Worm (Caenorhabditis elegans) whole organism, L1 larva: ENCODE measurements around the gene cky-1.

Experiments
- C04F5.9 ChIP-seq: sonication (generic microtip); optimal IDR thresholded peaks from 2 replicates; lab custom pipeline; 2016; ENCODE audit warnings: missing genetic modification characterization, missing compliant biosample characterization
- C16A3.4 ChIP-seq: fragments of 150-350 bp; optimal IDR thresholded peaks from 2 replicates; lab custom pipeline; 2014; ENCODE audit warnings: missing biosample characterization, missing genetic modification characterization
- F16B12.6 ChIP-seq: fragments of 150-350 bp; optimal IDR thresholded peaks from 2 replicates; lab custom pipeline; 2014; ENCODE audit warnings: missing biosample characterization, missing genetic modification characterization
- Y116A8C.19 ChIP-seq: sonication (generic microtip); optimal IDR thresholded peaks from 2 replicates; lab custom pipeline; 2016; ENCODE audit warnings: missing compliant biosample characterization, missing genetic modification characterization, borderline replicate concordance
- aly-2 ChIP-seq: fragments of 150-350 bp; optimal IDR thresholded peaks from 2 replicates; lab custom pipeline; 2014; ENCODE audit warnings: missing biosample characterization, missing genetic modification characterization
- ama-1 ChIP-seq: fragments of 150-350 bp; optimal IDR thresholded peaks from 2 replicates; lab custom pipeline; 2014
- ceh-82 ChIP-seq, 3 experiments: fragments of 150-350 bp in 1 of 3; sonication (generic microtip) in 2 of 3; optimal IDR thresholded peaks; 2 replicates each; lab custom pipeline; 2014 to 2017; ENCODE audit warnings: missing biosample characterization in 3 of 3, missing genetic modification characterization in 3 of 3
- ceh-90 ChIP-seq: sonication (generic microtip); optimal IDR thresholded peaks from 2 replicates; lab custom pipeline; 2016; ENCODE audit warnings: missing genetic modification characterization, missing compliant biosample characterization
- dpl-1 ChIP-seq, 3 experiments: fragments of 150-350 bp in 2 of 3; sonication (generic microtip) in 1 of 3; optimal IDR thresholded peaks; 2 replicates each; lab custom pipeline; 2014 to 2017; ENCODE audit warnings: missing biosample characterization in 3 of 3, missing genetic modification characterization in 3 of 3, missing genetic modification reagents in 3 of 3
- efl-1 ChIP-seq, 4 experiments: fragments of 150-350 bp; optimal IDR thresholded peaks in 3 of 4; peaks in 1 of 4; 1 replicate in 1 of 4; 2 replicates in 3 of 4; lab custom pipeline; 2014; ENCODE audit warnings: missing biosample characterization in 2 of 4, missing genetic modification characterization in 2 of 4, missing genetic modification reagents in 2 of 4
- efl-3 ChIP-seq: fragments of 200-800 bp; sonication (Bioruptor generic); optimal IDR thresholded peaks from 2 replicates; lab custom pipeline; 2018; ENCODE audit warnings: mild to moderate bottlenecking, missing genetic modification characterization, missing compliant biosample characterization
- egl-13 ChIP-seq: sonication (generic microtip); optimal IDR thresholded peaks from 2 replicates; lab custom pipeline; 2016; ENCODE audit warnings: missing genotype, missing genetic modification reagents, missing genetic modification characterization, missing compliant biosample characterization
- elt-2 ChIP-seq: sonication (generic microtip); optimal IDR thresholded peaks from 2 replicates; lab custom pipeline; 2016; ENCODE audit warnings: missing genetic modification characterization, mild to moderate bottlenecking, inconsistent platforms, missing compliant biosample characterization, missing genetic modification reagents
- elt-3 ChIP-seq, 6 experiments: fragments of 150-350 bp in 1 of 6; sonication (generic microtip); optimal IDR thresholded peaks; 2 replicates each; lab custom pipeline; 2017 to 2018; ENCODE audit warnings: missing biosample characterization in 6 of 6, missing genetic modification characterization in 6 of 6, inconsistent platforms in 1 of 6
- fkh-4 ChIP-seq: sonication (generic microtip); optimal IDR thresholded peaks from 2 replicates; lab custom pipeline; 2016; ENCODE audit warnings: missing compliant biosample characterization, missing genetic modification characterization, borderline replicate concordance
- hlh-17 ChIP-seq: fragments of 200-800 bp; sonication (Bioruptor generic); optimal IDR thresholded peaks from 2 replicates; lab custom pipeline; 2018; ENCODE audit warnings: missing genetic modification characterization, mild to moderate bottlenecking, missing compliant biosample characterization, moderate library complexity, borderline replicate concordance
- hlh-4 ChIP-seq: sonication (generic microtip); optimal IDR thresholded peaks from 2 replicates; lab custom pipeline; 2016; ENCODE audit warnings: mild to moderate bottlenecking, missing genetic modification characterization, missing compliant biosample characterization
- isw-1 ChIP-seq: fragments of 200-800 bp; sonication (Bioruptor generic); IDR thresholded peaks from 2 replicates; pipeline ENCODE4 v1.3.6; 2022; ENCODE audit warnings: missing genetic modification characterization, missing compliant biosample characterization
- lin-13 ChIP-seq: fragments of 150-350 bp; optimal IDR thresholded peaks from 2 replicates; lab custom pipeline; 2014; ENCODE audit warnings: missing biosample characterization, missing genetic modification reagents, missing genetic modification characterization
- lin-15B ChIP-seq: fragments of 150-350 bp; sonication (generic microtip); optimal IDR thresholded peaks from 3 replicates; lab custom pipeline; 2014; ENCODE audit warnings: missing biosample characterization, missing genetic modification characterization
- lin-35 ChIP-seq, 2 experiments: fragments of 150-350 bp; optimal IDR thresholded peaks; 2 replicates each; lab custom pipeline; 2014; ENCODE audit warnings: missing biosample characterization in 2 of 2, missing genetic modification characterization in 2 of 2, missing genetic modification reagents in 2 of 2
- lsy-2 ChIP-seq, 2 experiments: fragments of 150-350 bp; optimal IDR thresholded peaks; 2 replicates each; lab custom pipeline; 2014; ENCODE audit warnings: missing biosample characterization in 2 of 2, missing genetic modification characterization in 2 of 2
- mab-9 ChIP-seq: fragments of 200-800 bp; sonication (Bioruptor generic); IDR thresholded peaks from 2 replicates; pipeline ENCODE4 v1.3.6; 2022; ENCODE audit warnings: missing genetic modification reagents, missing genetic modification characterization, missing compliant biosample characterization
- mdl-1 ChIP-seq, 2 experiments: fragments of 150-350 bp; optimal IDR thresholded peaks; 2 replicates each; lab custom pipeline; 2014 to 2017; ENCODE audit warnings: missing biosample characterization in 2 of 2, missing genetic modification characterization in 2 of 2, inconsistent platforms in 1 of 2
- mef-2 ChIP-seq: fragments of 150-350 bp; optimal IDR thresholded peaks from 2 replicates; lab custom pipeline; 2014; ENCODE audit warnings: missing biosample characterization, missing genetic modification characterization
- mep-1 ChIP-seq: fragments of 150-350 bp; optimal IDR thresholded peaks from 2 replicates; lab custom pipeline; 2014; ENCODE audit warnings: missing biosample characterization, missing genetic modification characterization
- nhr-12 ChIP-seq: sonication (generic microtip); optimal IDR thresholded peaks from 2 replicates; lab custom pipeline; 2017; ENCODE audit warnings: missing biosample characterization, missing genetic modification characterization
- nhr-20 ChIP-seq: sonication (generic microtip); optimal IDR thresholded peaks from 2 replicates; lab custom pipeline; 2016; ENCODE audit warnings: mild to moderate bottlenecking, missing genetic modification characterization, missing compliant biosample characterization
- nhr-47 ChIP-seq: sonication (generic microtip); optimal IDR thresholded peaks from 2 replicates; lab custom pipeline; 2016; ENCODE audit warnings: mild to moderate bottlenecking, missing genetic modification characterization, moderate library complexity, missing compliant biosample characterization
- nhr-76 ChIP-seq: sonication (generic microtip); optimal IDR thresholded peaks from 2 replicates; lab custom pipeline; 2017; ENCODE audit warnings: missing biosample characterization, missing genetic modification characterization
- nhr-77 ChIP-seq: fragments of 150-350 bp; optimal IDR thresholded peaks from 2 replicates; lab custom pipeline; 2014; ENCODE audit warnings: missing biosample characterization, missing genetic modification characterization
- nhr-84 ChIP-seq: sonication (generic microtip); optimal IDR thresholded peaks from 2 replicates; lab custom pipeline; 2017; ENCODE audit warnings: missing biosample characterization, missing genetic modification characterization
- pax-3 ChIP-seq: fragments of 200-800 bp; sonication (Bioruptor generic); optimal IDR thresholded peaks from 2 replicates; lab custom pipeline; 2018; ENCODE audit warnings: mild to moderate bottlenecking, missing genetic modification characterization, moderate library complexity, missing compliant biosample characterization
- pqm-1 ChIP-seq: sonication (generic microtip); optimal IDR thresholded peaks from 3 replicates; lab custom pipeline; 2017; ENCODE audit warnings: missing biosample characterization, missing genetic modification characterization
- rnt-1 ChIP-seq: sonication (generic microtip); optimal IDR thresholded peaks from 2 replicates; lab custom pipeline; 2016; ENCODE audit warnings: mild to moderate bottlenecking, missing genetic modification characterization, moderate library complexity, missing compliant biosample characterization
- skn-1 ChIP-seq: fragments of 150-350 bp; optimal IDR thresholded peaks from 2 replicates; lab custom pipeline; 2014; ENCODE audit warnings: missing biosample characterization, missing genetic modification characterization
- sox-4 ChIP-seq: sonication (generic microtip); optimal IDR thresholded peaks from 2 replicates; lab custom pipeline; 2016; ENCODE audit warnings: missing genetic modification characterization, missing compliant biosample characterization
- swsn-7 ChIP-seq: sonication (generic microtip); optimal IDR thresholded peaks from 2 replicates; lab custom pipeline; 2016; ENCODE audit warnings: missing genetic modification characterization, missing compliant biosample characterization
- unc-130 ChIP-seq: fragments of 150-350 bp; optimal IDR thresholded peaks from 2 replicates; lab custom pipeline; 2017; ENCODE audit warnings: missing biosample characterization, missing genetic modification characterization, inconsistent platforms
- unc-30 ChIP-seq: sonication (generic microtip); optimal IDR thresholded peaks from 2 replicates; lab custom pipeline; 2017; ENCODE audit warnings: missing biosample characterization, missing genetic modification characterization
- unc-98 ChIP-seq: fragments of 200-800 bp; sonication (Bioruptor generic); IDR thresholded peaks from 2 replicates; pipeline ENCODE4 v1.3.6; 2022; ENCODE audit warnings: missing genetic modification characterization, missing compliant biosample characterization
- vab-15 ChIP-seq: sonication (generic microtip); optimal IDR thresholded peaks from 2 replicates; lab custom pipeline; 2017; ENCODE audit warnings: missing genotype, mild to moderate bottlenecking, missing genetic modification characterization, missing compliant biosample characterization
- xbp-1 ChIP-seq: sonication (generic microtip); optimal IDR thresholded peaks from 2 replicates; lab custom pipeline; 2016; ENCODE audit warnings: missing genetic modification characterization, missing compliant biosample characterization
- ztf-11 ChIP-seq, 2 experiments: sonication (generic microtip); optimal IDR thresholded peaks; 2 replicates each; lab custom pipeline; 2016 to 2017; ENCODE audit warnings: missing genetic modification characterization in 2 of 2, missing biosample characterization in 1 of 2, missing compliant biosample characterization in 1 of 2

cky-1 gene

ce11 chrV:12754839-12755238 is 18.3 kb downstream of the cky-1 start, which contains the start of gene gpa-13:
TSS of gene gpa-13 (minus strand) at chrV:12754939.
- TF ChIP-seq sox-4 (tag; lab: Kevin White, UChicago), result no peak
- TF ChIP-seq skn-1, result no peak
- TF ChIP-seq C04F5.9 (tag; lab: Kevin White, UChicago), result no peak

ce11 chrV:12759660-12760059 is 23.2 kb downstream of the cky-1 start, which contains the start of gene papl-1:
TSS of gene papl-1 (minus strand) at chrV:12759760.
- no peak for TF ChIP-seq nhr-12 (tag; lab: Kevin White, UChicago)
- no peak for TF ChIP-seq unc-30
- no peak for TF ChIP-seq skn-1
- TF ChIP-seq nhr-84, result no peak
- no peak for TF ChIP-seq C04F5.9 (tag; lab: Kevin White, UChicago)

ce11 chrV:12760913-12761312 is 24.4 kb downstream of the cky-1 start, which contains the start of gene F18E2.15:
TSS of gene F18E2.15 (minus strand) at chrV:12761013.
- no peak for TF ChIP-seq pax-3 (tag; lab: Kevin White, UChicago)
- TF ChIP-seq efl-3 (GFP tag; lab: Kevin White, UChicago), result no peak

ce11 chrV:12763291-12763995 is 26.9 kb downstream of the cky-1 start, which contains the start of the genes abcf-1 and scc-3:
TSS of gene abcf-1 (minus strand) at chrV:12763375.
TSS of gene scc-3 (plus strand) at chrV:12763945.
- TF ChIP-seq hlh-4 (tag; lab: Kevin White, UChicago) (no peak), lin-13 (GFP tag; lab: Kevin White, UChicago) (no peak), rnt-1 (tag; lab: Kevin White, UChicago) (peak; percentile 25), ceh-90 (no peak), unc-98 (no peak), aly-2 (tag; lab: Kevin White, UChicago) (no peak), swsn-7 (peak; percentile 32), hlh-17 (GFP tag; lab: Kevin White, UChicago) (no peak), egl-13 (tag; lab: Kevin White, UChicago) (no peak), mef-2 (tag; lab: Kevin White, UChicago) (no peak), elt-2 (tag; lab: Kevin White, UChicago) (no peak), lin-35 (GFP tag; optimal IDR thresholded peaks at IDR 0.05; lab: Kevin White, UChicago) (peak; percentile 45 to 71), nhr-77 (tag; lab: Kevin White, UChicago) (no peak), efl-3 (GFP tag; lab: Kevin White, UChicago) (no peak), Y116A8C.19 (tag; lab: Kevin White, UChicago) (no peak), F16B12.6 (tag; lab: Kevin White, UChicago) (peak; percentile 84), nhr-20 (tag; lab: Kevin White, UChicago) (peak; percentile 38), vab-15 (tag; lab: Kevin White, UChicago) (no peak), dpl-1 (GFP tag; optimal IDR thresholded peaks at IDR 0.05; lab: Kevin White, UChicago) (peak; percentile 47 to 74 (median 59)), mep-1 (peak; percentile 53), C16A3.4 (tag; lab: Kevin White, UChicago) (peak; percentile 5), fkh-4 (tag; lab: Kevin White, UChicago) (no peak), sox-4 (tag; lab: Kevin White, UChicago) (no peak), nhr-76 (tag; lab: Kevin White, UChicago) (no peak), ceh-82 (tag; optimal IDR thresholded peaks at IDR 0.05; lab: Kevin White, UChicago) (no peak), pqm-1 (no peak), skn-1 (peak; percentile 51), unc-130 (tag; lab: Kevin White, UChicago) (peak; percentile 6), mdl-1 (tag; optimal IDR thresholded peaks at IDR 0.05; lab: Kevin White, UChicago) (no peak), ama-1 (lab: Kevin White, UChicago) (no peak), lin-15B (tag; lab: Kevin White, UChicago) (no peak), ztf-11 (tag; optimal IDR thresholded peaks at IDR 0.05; lab: Kevin White, UChicago) (no peak), mab-9 (GFP tag; lab: Robert Waterston, UW) (no peak), nhr-47 (tag; lab: Kevin White, UChicago) (peak; percentile 21), C04F5.9 (tag; lab: Kevin White, UChicago) (no peak), lsy-2 (tag; optimal IDR thresholded peaks at IDR 0.05; lab: Kevin White, UChicago) (peak; percentile 86 to 98), xbp-1 (tag; lab: Kevin White, UChicago) (peak; percentile 40), isw-1 (GFP tag; lab: Robert Waterston, UW) (no peak; the same call in 1 of the 2 replicates), efl-1 (optimal IDR thresholded peaks at IDR 0.05; lab: Kevin White, UChicago) (peak; percentile 25 to 62), efl-1 (GFP tag; optimal IDR thresholded peaks at IDR 0.05 in 1 of 2; lab: Kevin White, UChicago) (peak; percentile 66 to 93), elt-3 (tag; optimal IDR thresholded peaks at IDR 0.05; lab: Kevin White, UChicago) (peak in 1 of 6 experiments; percentile 37)
- TF ChIP-seq, all 84 proteins: peak for 15
